Worm (Caenorhabditis elegans) whole organism, L1 larva: Measurements from ENCODE around the gene C24H12.1.

Experiments used
- C04F5.9 ChIP-seq: sonication (generic microtip); optimal IDR thresholded peaks from 2 replicates; lab custom pipeline; 2016; ENCODE audit warnings: missing genetic modification characterization, missing compliant biosample characterization
- C16A3.4 ChIP-seq: fragments of 150-350 bp; optimal IDR thresholded peaks from 2 replicates; lab custom pipeline; 2014; ENCODE audit warnings: missing biosample characterization, missing genetic modification characterization
- C34B4.2 ChIP-seq: sonication (generic microtip); optimal IDR thresholded peaks from 2 replicates; lab custom pipeline; 2017; ENCODE audit warnings: mild to moderate bottlenecking, missing genetic modification characterization, missing compliant biosample characterization
- F16B12.6 ChIP-seq: fragments of 150-350 bp; optimal IDR thresholded peaks from 2 replicates; lab custom pipeline; 2014; ENCODE audit warnings: missing biosample characterization, missing genetic modification characterization
- aha-1 ChIP-seq: fragments of 150-350 bp; optimal IDR thresholded peaks from 2 replicates; lab custom pipeline; 2014; ENCODE audit warnings: missing biosample characterization, missing genetic modification characterization
- ama-1 ChIP-seq: fragments of 150-350 bp; optimal IDR thresholded peaks from 2 replicates; lab custom pipeline; 2014
- ceh-8 ChIP-seq: fragments of 200-800 bp; sonication (Bioruptor generic); optimal IDR thresholded peaks from 2 replicates; lab custom pipeline; 2018; ENCODE audit warnings: mild to moderate bottlenecking, missing genetic modification characterization, moderate library complexity, missing compliant biosample characterization
- ceh-88 ChIP-seq: fragments of 200-800 bp; sonication (Bioruptor generic); IDR thresholded peaks from 2 replicates; pipeline ENCODE4 v1.3.6; 2022; ENCODE audit warnings: missing genetic modification characterization, missing compliant biosample characterization
- ceh-90 ChIP-seq: sonication (generic microtip); optimal IDR thresholded peaks from 2 replicates; lab custom pipeline; 2016; ENCODE audit warnings: missing genetic modification characterization, missing compliant biosample characterization
- dpl-1 ChIP-seq, 3 experiments: fragments of 150-350 bp in 2 of 3; sonication (generic microtip) in 1 of 3; optimal IDR thresholded peaks; 2 replicates each; lab custom pipeline; 2014 to 2017; ENCODE audit warnings: missing biosample characterization in 3 of 3, missing genetic modification characterization in 3 of 3, missing genetic modification reagents in 3 of 3
- dsc-1 ChIP-seq: sonication (generic microtip); optimal IDR thresholded peaks from 2 replicates; lab custom pipeline; 2016; ENCODE audit warnings: mild to moderate bottlenecking, missing genetic modification characterization, missing compliant biosample characterization
- efl-3 ChIP-seq: fragments of 200-800 bp; sonication (Bioruptor generic); optimal IDR thresholded peaks from 2 replicates; lab custom pipeline; 2018; ENCODE audit warnings: mild to moderate bottlenecking, missing genetic modification characterization, missing compliant biosample characterization
- elt-2 ChIP-seq: sonication (generic microtip); optimal IDR thresholded peaks from 2 replicates; lab custom pipeline; 2016; ENCODE audit warnings: missing genetic modification characterization, mild to moderate bottlenecking, inconsistent platforms, missing compliant biosample characterization, missing genetic modification reagents
- ets-5 ChIP-seq: fragments of 200-800 bp; sonication (Bioruptor generic); IDR thresholded peaks from 2 replicates; pipeline ENCODE4 v1.3.6; 2022; ENCODE audit warnings: missing genetic modification characterization, missing compliant biosample characterization
- fkh-8 ChIP-seq: sonication (generic microtip); optimal IDR thresholded peaks from 2 replicates; lab custom pipeline; 2016; ENCODE audit warnings: mild to moderate bottlenecking, missing genetic modification characterization, missing compliant biosample characterization
- fos-1 ChIP-seq: fragments of 150-350 bp; optimal IDR thresholded peaks from 2 replicates; lab custom pipeline; 2014; ENCODE audit warnings: missing biosample characterization, missing genetic modification characterization
- grh-1 ChIP-seq: fragments of 200-800 bp; sonication (Bioruptor generic); IDR thresholded peaks from 2 replicates; pipeline ENCODE4 v1.3.6; 2022; ENCODE audit warnings: missing genetic modification reagents, missing genetic modification characterization, missing compliant biosample characterization
- hlh-4 ChIP-seq: sonication (generic microtip); optimal IDR thresholded peaks from 2 replicates; lab custom pipeline; 2016; ENCODE audit warnings: mild to moderate bottlenecking, missing genetic modification characterization, missing compliant biosample characterization
- hpl-2 ChIP-seq: fragments of 150-350 bp; optimal IDR thresholded peaks from 2 replicates; lab custom pipeline; 2014; ENCODE audit warnings: missing biosample characterization, missing genetic modification reagents, missing genetic modification characterization
- irx-1 ChIP-seq: sonication (generic microtip); optimal IDR thresholded peaks from 2 replicates; lab custom pipeline; 2016; ENCODE audit warnings: missing genetic modification characterization, missing compliant biosample characterization
- isw-1 ChIP-seq: fragments of 200-800 bp; sonication (Bioruptor generic); IDR thresholded peaks from 2 replicates; pipeline ENCODE4 v1.3.6; 2022; ENCODE audit warnings: missing genetic modification characterization, missing compliant biosample characterization
- lin-13 ChIP-seq: fragments of 150-350 bp; optimal IDR thresholded peaks from 2 replicates; lab custom pipeline; 2014; ENCODE audit warnings: missing biosample characterization, missing genetic modification reagents, missing genetic modification characterization
- lin-15B ChIP-seq: fragments of 150-350 bp; sonication (generic microtip); optimal IDR thresholded peaks from 3 replicates; lab custom pipeline; 2014; ENCODE audit warnings: missing biosample characterization, missing genetic modification characterization
- lin-39 ChIP-seq: fragments of 150-350 bp; optimal IDR thresholded peaks from 2 replicates; lab custom pipeline; 2014; ENCODE audit warnings: missing biosample characterization, missing genetic modification reagents, missing genetic modification characterization
- lir-3 ChIP-seq: sonication (generic microtip); optimal IDR thresholded peaks from 2 replicates; lab custom pipeline; 2016; ENCODE audit warnings: mild to moderate bottlenecking, missing genetic modification characterization, moderate library complexity, missing compliant biosample characterization; ENCODE audit not compliant: poor library complexity
- lsy-2 ChIP-seq, 2 experiments: fragments of 150-350 bp; optimal IDR thresholded peaks; 2 replicates each; lab custom pipeline; 2014; ENCODE audit warnings: missing biosample characterization in 2 of 2, missing genetic modification characterization in 2 of 2
- mab-9 ChIP-seq: fragments of 200-800 bp; sonication (Bioruptor generic); IDR thresholded peaks from 2 replicates; pipeline ENCODE4 v1.3.6; 2022; ENCODE audit warnings: missing genetic modification reagents, missing genetic modification characterization, missing compliant biosample characterization
- mep-1 ChIP-seq: fragments of 150-350 bp; optimal IDR thresholded peaks from 2 replicates; lab custom pipeline; 2014; ENCODE audit warnings: missing biosample characterization, missing genetic modification characterization
- nhr-11 ChIP-seq: fragments of 150-350 bp; optimal IDR thresholded peaks from 2 replicates; lab custom pipeline; 2014; ENCODE audit warnings: missing biosample characterization, missing genetic modification characterization
- nhr-12 ChIP-seq: sonication (generic microtip); optimal IDR thresholded peaks from 2 replicates; lab custom pipeline; 2017; ENCODE audit warnings: missing biosample characterization, missing genetic modification characterization
- nhr-19 ChIP-seq: fragments of 200-800 bp; sonication (Bioruptor generic); conservative IDR thresholded peaks from 2 replicates; pipeline ENCODE4 v1.3.6; 2022; ENCODE audit warnings: missing genetic modification characterization, missing compliant biosample characterization
- nhr-237 ChIP-seq: fragments of 150-350 bp; optimal IDR thresholded peaks from 2 replicates; lab custom pipeline; 2014; ENCODE audit warnings: missing biosample characterization, missing genetic modification characterization
- nhr-28 ChIP-seq: fragments of 150-350 bp; optimal IDR thresholded peaks from 2 replicates; lab custom pipeline; 2014; ENCODE audit warnings: missing biosample characterization, missing genetic modification characterization
- nhr-71 ChIP-seq: sonication (generic microtip); optimal IDR thresholded peaks from 2 replicates; lab custom pipeline; 2016; ENCODE audit warnings: mild to moderate bottlenecking, missing genetic modification characterization, moderate library complexity, missing compliant biosample characterization
- nhr-85 ChIP-seq: sonication (generic microtip); peaks from one replicate; lab custom pipeline; 2016; ENCODE audit warnings: missing genetic modification characterization, inconsistent platforms, missing compliant biosample characterization
- nhr-90 ChIP-seq: sonication (generic microtip); optimal IDR thresholded peaks from 2 replicates; lab custom pipeline; 2016; ENCODE audit warnings: mild to moderate bottlenecking, missing genetic modification characterization, missing compliant biosample characterization; ENCODE audit not compliant: poor library complexity
- pag-3 ChIP-seq: sonication (generic microtip); optimal IDR thresholded peaks from 2 replicates; lab custom pipeline; 2017; ENCODE audit warnings: missing genetic modification characterization, mild to moderate bottlenecking, missing compliant biosample characterization, antibody characterized with exemption, borderline replicate concordance; ENCODE audit not compliant: insufficient read depth
- pqm-1 ChIP-seq: sonication (generic microtip); optimal IDR thresholded peaks from 3 replicates; lab custom pipeline; 2017; ENCODE audit warnings: missing biosample characterization, missing genetic modification characterization
- skn-1 ChIP-seq: fragments of 150-350 bp; optimal IDR thresholded peaks from 2 replicates; lab custom pipeline; 2014; ENCODE audit warnings: missing biosample characterization, missing genetic modification characterization
- snpc-4 ChIP-seq: fragments of 150-350 bp; optimal IDR thresholded peaks from 2 replicates; lab custom pipeline; 2014; ENCODE audit warnings: missing biosample characterization, missing genetic modification characterization
- snu-23 ChIP-seq: sonication (generic microtip); optimal IDR thresholded peaks from 2 replicates; lab custom pipeline; 2016; ENCODE audit warnings: missing genetic modification characterization, missing compliant biosample characterization
- sox-4 ChIP-seq: sonication (generic microtip); optimal IDR thresholded peaks from 2 replicates; lab custom pipeline; 2016; ENCODE audit warnings: missing genetic modification characterization, missing compliant biosample characterization
- sptf-1 ChIP-seq: fragments of 150-350 bp; optimal IDR thresholded peaks from 2 replicates; lab custom pipeline; 2014; ENCODE audit warnings: missing biosample characterization, missing genetic modification characterization
- tbx-2 ChIP-seq: sonication (generic microtip); optimal IDR thresholded peaks from 2 replicates; lab custom pipeline; 2016; ENCODE audit warnings: missing genetic modification characterization, missing compliant biosample characterization
- tlp-1 ChIP-seq: fragments of 150-350 bp; optimal IDR thresholded peaks from 2 replicates; lab custom pipeline; 2014; ENCODE audit warnings: missing biosample characterization, missing genetic modification characterization
- unc-30 ChIP-seq: sonication (generic microtip); optimal IDR thresholded peaks from 2 replicates; lab custom pipeline; 2017; ENCODE audit warnings: missing biosample characterization, missing genetic modification characterization
- unc-62 ChIP-seq: fragments of 150-350 bp; optimal IDR thresholded peaks from 2 replicates; lab custom pipeline; 2014; ENCODE audit warnings: missing biosample characterization, missing genetic modification reagents, missing genetic modification characterization
- unc-86 ChIP-seq: sonication (generic microtip); optimal IDR thresholded peaks from 2 replicates; lab custom pipeline; 2016; ENCODE audit warnings: missing genetic modification characterization, missing compliant biosample characterization
- unc-98 ChIP-seq: fragments of 200-800 bp; sonication (Bioruptor generic); IDR thresholded peaks from 2 replicates; pipeline ENCODE4 v1.3.6; 2022; ENCODE audit warnings: missing genetic modification characterization, missing compliant biosample characterization
- vab-15 ChIP-seq: sonication (generic microtip); optimal IDR thresholded peaks from 2 replicates; lab custom pipeline; 2017; ENCODE audit warnings: missing genotype, mild to moderate bottlenecking, missing genetic modification characterization, missing compliant biosample characterization
- xbp-1 ChIP-seq: sonication (generic microtip); optimal IDR thresholded peaks from 2 replicates; lab custom pipeline; 2016; ENCODE audit warnings: missing genetic modification characterization, missing compliant biosample characterization
- zag-1 ChIP-seq: fragments of 150-350 bp; optimal IDR thresholded peaks from 2 replicates; lab custom pipeline; 2014; ENCODE audit warnings: missing biosample characterization, missing genetic modification characterization
- ztf-4 ChIP-seq: fragments of 150-350 bp; optimal IDR thresholded peaks from 2 replicates; lab custom pipeline; 2014; ENCODE audit warnings: missing biosample characterization, missing genetic modification characterization

The C24H12.1 gene

ce11 chrII:410832-411231, 30.4 kb upstream of the C24H12.1 start, which contains the start of the genes dnsn-1 and C24H12.4 (continued):
- peak; percentile 39 for TF ChIP-seq unc-30
- TF ChIP-seq vab-15: peak; percentile 44
- peak; percentile 31 for TF ChIP-seq pag-3 (tag; lab: Kevin White, UChicago)
- TF ChIP-seq xbp-1: peak; percentile 95
- TF ChIP-seq ceh-8 (GFP tag; lab: Kevin White, UChicago): peak; percentile 83
- TF ChIP-seq hlh-4 (tag; lab: Kevin White, UChicago): no peak
- TF ChIP-seq F16B12.6: peak; percentile 74
- peak; percentile 87 for TF ChIP-seq C04F5.9 (tag; lab: Kevin White, UChicago)
- no peak for TF ChIP-seq unc-62 (GFP tag; lab: Kevin White, UChicago)
- peak; percentile 88 for TF ChIP-seq ceh-88 (GFP tag; lab: Robert Waterston, UW)
- peak; percentile 58 for TF ChIP-seq nhr-237 (tag; lab: Kevin White, UChicago)
- peak; percentile 93 for TF ChIP-seq nhr-85 (tag; lab: Kevin White, UChicago)
- TF ChIP-seq tbx-2 (tag; lab: Kevin White, UChicago): peak; percentile 98
- TF ChIP-seq nhr-19 (GFP tag; lab: Robert Waterston, UW): peak; percentile 95
- TF ChIP-seq lin-15B (tag; lab: Kevin White, UChicago): peak; percentile 97
- TF ChIP-seq tlp-1 (tag; lab: Kevin White, UChicago): no peak
- TF ChIP-seq lsy-2 (tag; optimal IDR thresholded peaks at IDR 0.05; lab: Kevin White, UChicago): peak; percentile 96 to 97
- TF ChIP-seq unc-86 (tag; lab: Kevin White, UChicago): peak; percentile 95
- TF ChIP-seq grh-1 (GFP tag; lab: Robert Waterston, UW): peak; percentile 91
- peak; percentile 84 for TF ChIP-seq fos-1
- peak; percentile 75 for TF ChIP-seq elt-2 (tag; lab: Kevin White, UChicago)
- TF ChIP-seq mep-1: peak; percentile 99
- no peak for TF ChIP-seq ets-5 (GFP tag; lab: Robert Waterston, UW)
- no peak for TF ChIP-seq C34B4.2 (tag; lab: Kevin White, UChicago)
- TF ChIP-seq unc-98 (GFP tag; lab: Robert Waterston, UW): peak; percentile 62; the same call in 1 of the 2 replicates
- peak; percentile 54 for TF ChIP-seq hpl-2
- peak; percentile 71 for TF ChIP-seq efl-3 (GFP tag; lab: Kevin White, UChicago)
- TF ChIP-seq nhr-90 (tag; lab: Kevin White, UChicago): peak; percentile 97
- TF ChIP-seq aha-1 (tag; lab: Kevin White, UChicago): peak; percentile 75
- peak; percentile 97 for TF ChIP-seq dsc-1 (tag; lab: Kevin White, UChicago)
- peak; percentile 96 for TF ChIP-seq lin-39 (tag; lab: Kevin White, UChicago)
- peak; percentile 90 for TF ChIP-seq sox-4 (tag; lab: Kevin White, UChicago)
- peak; percentile 57 for TF ChIP-seq nhr-11 (tag; lab: Kevin White, UChicago)
- peak; percentile 81 for TF ChIP-seq lir-3
- TF ChIP-seq pqm-1: no peak
- TF ChIP-seq isw-1: peak; percentile 96
- peak; percentile 29 for TF ChIP-seq ceh-90 (tag; lab: Kevin White, UChicago)
- no peak for TF ChIP-seq nhr-12 (tag; lab: Kevin White, UChicago)
- TF ChIP-seq dpl-1 (GFP tag; optimal IDR thresholded peaks at IDR 0.05; lab: Kevin White, UChicago): peak; percentile 96 to 97 (median 96)
- TF ChIP-seq C16A3.4: peak; percentile 96
- TF ChIP-seq snu-23 (GFP tag; lab: Kevin White, UChicago): peak; percentile 98
- peak; percentile 95 for TF ChIP-seq fkh-8
- peak; percentile 86 for TF ChIP-seq snpc-4
- peak; percentile 85 for TF ChIP-seq ztf-4
- TF ChIP-seq ama-1 (lab: Kevin White, UChicago): peak; percentile 65
- peak; percentile 93 for TF ChIP-seq lin-13 (GFP tag; lab: Kevin White, UChicago)
- peak; percentile 86 for TF ChIP-seq mab-9 (GFP tag; lab: Robert Waterston, UW)
- TF ChIP-seq irx-1 (tag; lab: Kevin White, UChicago): peak; percentile 93
- TF ChIP-seq nhr-71: peak; percentile 97
- TF ChIP-seq nhr-28 (tag; lab: Kevin White, UChicago): no peak
- TF ChIP-seq sptf-1: no peak
- peak; percentile 1 for TF ChIP-seq zag-1 (tag; lab: Kevin White, UChicago)
- peak; percentile 95 for TF ChIP-seq skn-1 (tag; lab: Kevin White, UChicago)
